Fruit fly (Drosophila melanogaster) whole organism, embryonic: Measurements from ENCODE around the gene CG11912.

Source experiments
- CG10267 ChIP-seq: fragments of 200-800 bp; sonication (Bioruptor generic); optimal IDR thresholded peaks from 2 replicates; lab custom pipeline; 2018; ENCODE audit warnings: missing biosample characterization, mild to moderate bottlenecking, missing genetic modification characterization, moderate library complexity
- CG11456 ChIP-seq: fragments of 200-800 bp; sonication (Bioruptor generic); IDR thresholded peaks from 3 replicates; pipeline ENCODE4 v1.3.6; 2022; ENCODE audit warnings: missing biosample characterization, missing genetic modification characterization
- CG12104 ChIP-seq: fragments of 200-800 bp; sonication (Bioruptor generic); optimal IDR thresholded peaks from 3 replicates; lab custom pipeline; 2016; ENCODE audit warnings: missing biosample characterization, missing genetic modification characterization
- CG13894 ChIP-seq: fragments of 200-800 bp; sonication (Bioruptor generic); optimal IDR thresholded peaks from 3 replicates; lab custom pipeline; 2018; ENCODE audit warnings: missing biosample characterization, mild to moderate bottlenecking, missing genetic modification characterization, moderate library complexity
- CG14860 ChIP-seq: fragments of 200-800 bp; sonication (Bioruptor generic); IDR thresholded peaks from 3 replicates; pipeline ENCODE4 v1.3.6; 2022; ENCODE audit warnings: missing biosample characterization, missing genetic modification characterization; ENCODE audit not compliant: partially characterized antibody
- CG17359 ChIP-seq: fragments of 200-800 bp; sonication (Bioruptor generic); optimal IDR thresholded peaks from 3 replicates; lab custom pipeline; 2018; ENCODE audit warnings: missing biosample characterization, mild to moderate bottlenecking, missing genetic modification characterization, moderate library complexity
- CG17385 ChIP-seq: fragments of 200-800 bp; sonication (Bioruptor generic); optimal IDR thresholded peaks from 3 replicates; lab custom pipeline; 2018; ENCODE audit warnings: missing biosample characterization, mild to moderate bottlenecking, missing genetic modification characterization
- CG18599 ChIP-seq: fragments of 200-800 bp; sonication (Bioruptor generic); optimal IDR thresholded peaks from 3 replicates; lab custom pipeline; 2017; ENCODE audit warnings: missing biosample characterization, missing genetic modification characterization, mild to moderate bottlenecking, moderate library complexity, missing genetic modification reagents
- CG18764 ChIP-seq: fragments of 200-800 bp; sonication (Bioruptor generic); optimal IDR thresholded peaks from 3 replicates; lab custom pipeline; 2016; ENCODE audit warnings: missing biosample characterization, missing genetic modification characterization
- CG2120 ChIP-seq: fragments of 200-800 bp; sonication (Bioruptor generic); optimal IDR thresholded peaks from 3 replicates; lab custom pipeline; 2016; ENCODE audit warnings: missing biosample characterization, missing genetic modification characterization
- CG31441 ChIP-seq: fragments of 200-800 bp; sonication (Bioruptor generic); IDR thresholded peaks from 2 replicates; pipeline ENCODE4 v1.3.6; 2022; ENCODE audit warnings: missing biosample characterization, missing genetic modification characterization
- CG3163 ChIP-seq: fragments of 200-800 bp; sonication (Bioruptor generic); optimal IDR thresholded peaks from 3 replicates; lab custom pipeline; 2016; ENCODE audit warnings: missing biosample characterization, missing genetic modification characterization
- CG3838 ChIP-seq: fragments of 200-800 bp; sonication (Bioruptor generic); optimal IDR thresholded peaks from 3 replicates; lab custom pipeline; 2016; ENCODE audit warnings: missing biosample characterization, missing genetic modification characterization
- CG4707 ChIP-seq: fragments of 200-800 bp; sonication (Bioruptor generic); optimal IDR thresholded peaks from 2 replicates; lab custom pipeline; 2018; ENCODE audit warnings: missing biosample characterization, mild to moderate bottlenecking, missing genetic modification characterization, moderate library complexity
- E2f1 ChIP-seq: fragments of 200-800 bp; sonication (Bioruptor generic); IDR thresholded peaks from 2 replicates; pipeline ENCODE4 v1.3.6; 2022; ENCODE audit warnings: missing biosample characterization, missing genetic modification characterization
- Elba2 ChIP-seq: fragments of 200-800 bp; sonication (Bioruptor generic); optimal IDR thresholded peaks from 3 replicates; lab custom pipeline; 2016; ENCODE audit warnings: missing biosample characterization, missing genetic modification characterization
- Fer2 ChIP-seq: fragments of 200-800 bp; sonication (Bioruptor generic); optimal IDR thresholded peaks from 2 replicates; lab custom pipeline; 2018; ENCODE audit warnings: missing biosample characterization, mild to moderate bottlenecking, missing genetic modification characterization, moderate library complexity
- Fer3 ChIP-seq: fragments of 200-800 bp; sonication (Bioruptor generic); optimal IDR thresholded peaks from 2 replicates; lab custom pipeline; 2018; ENCODE audit warnings: missing biosample characterization, mild to moderate bottlenecking, missing genetic modification characterization, moderate library complexity
- Hey ChIP-seq: fragments of 200-800 bp; sonication (Bioruptor generic); optimal IDR thresholded peaks from 3 replicates; lab custom pipeline; 2018; ENCODE audit warnings: missing biosample characterization, mild to moderate bottlenecking, missing genetic modification characterization
- Hsf ChIP-seq: fragments of 200-800 bp; sonication (Bioruptor generic); optimal IDR thresholded peaks from 3 replicates; lab custom pipeline; 2016; ENCODE audit warnings: missing biosample characterization, missing genetic modification characterization
- Meics ChIP-seq: fragments of 200-800 bp; sonication (Bioruptor generic); optimal IDR thresholded peaks from 2 replicates; lab custom pipeline; 2017; ENCODE audit warnings: missing biosample characterization, mild to moderate bottlenecking, missing genetic modification characterization
- Myb ChIP-seq: fragments of 200-800 bp; sonication (Bioruptor generic); optimal IDR thresholded peaks from 2 replicates; lab custom pipeline; 2016; ENCODE audit warnings: missing biosample characterization, missing genetic modification characterization
- Rfx ChIP-seq: fragments of 200-800 bp; sonication (Bioruptor generic); IDR thresholded peaks from 2 replicates; pipeline ENCODE4 v1.3.6; 2022; ENCODE audit warnings: missing biosample characterization, missing genetic modification characterization
- Xbp1 ChIP-seq: fragments of 200-800 bp; sonication (Bioruptor generic); optimal IDR thresholded peaks from 3 replicates; lab custom pipeline; 2016; ENCODE audit warnings: missing biosample characterization, mild to moderate bottlenecking, missing genetic modification characterization
- Xrp1 ChIP-seq: fragments of 200-800 bp; sonication (Bioruptor generic); IDR thresholded peaks from 2 replicates; pipeline ENCODE4 v1.3.6; 2022; ENCODE audit warnings: missing biosample characterization, missing genetic modification characterization
- crc ChIP-seq: fragments of 200-800 bp; sonication (Bioruptor generic); optimal IDR thresholded peaks from 2 replicates; lab custom pipeline; 2016; ENCODE audit warnings: missing biosample characterization, missing genetic modification characterization
- fd64A ChIP-seq: fragments of 200-800 bp; sonication (Bioruptor generic); optimal IDR thresholded peaks from 3 replicates; lab custom pipeline; 2018; ENCODE audit warnings: missing biosample characterization, mild to moderate bottlenecking, missing genetic modification characterization
- grau ChIP-seq: fragments of 200-800 bp; optimal IDR thresholded peaks from 3 replicates; lab custom pipeline; 2019; ENCODE audit warnings: missing biosample characterization, mild to moderate bottlenecking, missing genetic modification characterization, moderate library complexity
- gt ChIP-seq: fragments of 200-800 bp; sonication (Bioruptor generic); IDR thresholded peaks from 2 replicates; pipeline ENCODE4 v1.3.6; 2022; ENCODE audit warnings: missing biosample characterization, missing genetic modification characterization
- ind ChIP-seq: fragments of 200-800 bp; sonication (Bioruptor generic); optimal IDR thresholded peaks from 3 replicates; lab custom pipeline; 2016; ENCODE audit warnings: missing biosample characterization, missing genetic modification characterization
- lilli ChIP-seq: fragments of 200-800 bp; sonication (Bioruptor generic); optimal IDR thresholded peaks from 3 replicates; lab custom pipeline; 2016; ENCODE audit warnings: missing biosample characterization, missing genetic modification characterization
- mam ChIP-seq: fragments of 200-800 bp; sonication (Bioruptor generic); optimal IDR thresholded peaks from 3 replicates; lab custom pipeline; 2016; ENCODE audit warnings: missing biosample characterization, missing genetic modification characterization
- pan ChIP-seq, 4 experiments: fragments of >200 bp in 3 of 4; fragments of 200-800 bp in 1 of 4; sonication (Bioruptor generic) in 1 of 4; optimal IDR thresholded peaks in 3 of 4; IDR thresholded peaks in 1 of 4; 2 replicates each; pipeline versions ENCODE4 v1.3.6 to Lab custom; 2017 to 2022; ENCODE audit warnings: missing biosample characterization in 2 of 4, missing genetic modification characterization in 2 of 4, mixed read lengths in 1 of 4
- ro ChIP-seq: fragments of 200-800 bp; sonication (Bioruptor generic); IDR thresholded peaks from 2 replicates; pipeline ENCODE4 v1.3.6; 2022; ENCODE audit warnings: missing biosample characterization, missing genetic modification characterization
- row ChIP-seq: fragments of 200-800 bp; sonication (Bioruptor generic); IDR thresholded peaks from 3 replicates; pipeline ENCODE4 v1.3.6; 2022; ENCODE audit warnings: missing biosample characterization, missing genetic modification characterization
- sens ChIP-seq: fragments of 200-800 bp; sonication (Bioruptor generic); peaks from one replicate; lab custom pipeline; 2016; ENCODE audit warnings: missing biosample characterization, missing genetic modification characterization
- seq ChIP-seq: fragments of 200-800 bp; sonication (Bioruptor generic); IDR thresholded peaks from 2 replicates; pipeline ENCODE4 v1.3.6; 2022; ENCODE audit warnings: missing biosample characterization, missing genetic modification characterization
- shn ChIP-seq: fragments of 200-800 bp; sonication (Bioruptor generic); optimal IDR thresholded peaks from 3 replicates; lab custom pipeline; 2016; ENCODE audit warnings: missing biosample characterization, missing genetic modification characterization
- tio ChIP-seq: fragments of 200-800 bp; sonication (Bioruptor generic); optimal IDR thresholded peaks from 2 replicates; lab custom pipeline; 2017; ENCODE audit warnings: missing biosample characterization, missing genetic modification characterization, inconsistent platforms
- tll ChIP-seq, 2 experiments: fragments of 200-800 bp in 1 of 2; fragments of >200 bp in 1 of 2; sonication (Bioruptor generic) in 1 of 2; optimal IDR thresholded peaks; 2 replicates each; lab custom pipeline; 2017 to 2019; ENCODE audit warnings: missing biosample characterization in 2 of 2, missing genetic modification characterization in 2 of 2, mild to moderate bottlenecking in 1 of 2, moderate library complexity in 1 of 2
- zfh2 ChIP-seq: fragments of 200-800 bp; sonication (Bioruptor generic); optimal IDR thresholded peaks from 2 replicates; lab custom pipeline; 2016; ENCODE audit warnings: missing biosample characterization, missing genetic modification characterization

The CG11912 gene

DNA sequence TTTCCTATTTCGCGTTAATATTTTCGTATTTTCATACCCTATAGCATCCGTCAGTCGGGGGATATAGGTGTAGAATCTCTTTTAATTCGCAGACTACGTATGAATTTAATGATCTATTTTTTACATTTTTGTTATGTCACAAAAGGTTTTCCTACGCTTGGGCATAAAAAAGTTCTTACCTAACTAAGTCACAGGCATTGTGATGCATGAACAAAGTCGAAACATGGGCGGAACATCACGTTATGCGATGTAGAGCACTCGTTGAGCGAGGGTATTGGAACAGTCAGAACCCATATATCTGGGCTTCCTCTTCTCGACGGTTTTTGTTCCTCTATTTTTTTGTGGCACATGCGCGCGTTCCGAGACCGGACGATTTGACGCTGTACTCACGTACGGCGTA is 9.9 kb downstream of the CG11912 start (continued):
- TF ChIP-seq Meics (GFP tag; lab: Kevin White, UChicago) (peak; percentile 19), tio (GFP tag; lab: Kevin White, UChicago) (peak; percentile 30), Fer2 (tag; lab: Kevin White, UChicago) (no peak), CG12104 (GFP tag; lab: Kevin White, UChicago) (no peak), CG13894 (tag; lab: Kevin White, UChicago) (peak; percentile 21), seq (GFP tag; lab: Robert Waterston, UW) (no peak), Hsf (GFP tag; lab: Kevin White, UChicago) (peak; percentile 4), crc (GFP tag; lab: Kevin White, UChicago) (no peak), CG14860 (GFP tag; lab: Robert Waterston, UW) (no peak), CG18599 (GFP tag; lab: Kevin White, UChicago) (peak; percentile 37), Rfx (GFP tag; lab: Robert Waterston, UW) (0 out of 2 replicates have a peak, but pooled peaks have one; percentile 47), CG18764 (GFP tag; lab: Kevin White, UChicago) (peak; percentile 9), gt (GFP tag; lab: Robert Waterston, UW) (no peak), Xrp1 (GFP tag; lab: Robert Waterston, UW) (0 out of 2 replicates have a peak, but pooled peaks have one; percentile 28), CG10267 (tag; lab: Kevin White, UChicago) (no peak), CG17359 (tag; lab: Kevin White, UChicago) (peak; percentile 12), CG2120 (GFP tag; lab: Kevin White, UChicago) (peak; percentile 40), CG17385 (GFP tag; lab: Kevin White, UChicago) (peak; percentile 28), Myb (GFP tag; lab: Kevin White, UChicago) (no peak), zfh2 (GFP tag; lab: Kevin White, UChicago) (peak; percentile 17), Xbp1 (peak; percentile 9), row (GFP tag; lab: Robert Waterston, UW) (peak; percentile 77), lilli (GFP tag; lab: Kevin White, UChicago) (peak; percentile 36), pan (optimal IDR thresholded peaks at IDR 0.05; lab: Kevin White, UChicago) (no peak), pan (GFP tag; optimal IDR thresholded peaks at IDR 0.05 in 1 of 2, IDR thresholded peaks at IDR 0.05 in 1 of 2) (no peak), mam (GFP tag; lab: Kevin White, UChicago) (peak; percentile 4), CG4707 (GFP tag; lab: Kevin White, UChicago) (no peak), Elba2 (no peak), ind (peak; percentile 13), E2f1 (GFP tag; lab: Robert Waterston, UW) (peak; percentile 10; the same call in 1 of the 2 replicates), Fer3 (tag; lab: Kevin White, UChicago) (no peak), CG3163 (GFP tag; lab: Kevin White, UChicago) (no peak), ro (GFP tag; lab: Robert Waterston, UW) (no peak), shn (peak; percentile 26), Hey (tag; lab: Kevin White, UChicago) (no peak), grau (tag; lab: Kevin White, UChicago) (peak; percentile 23), CG3838 (no peak), tll (GFP tag; optimal IDR thresholded peaks at IDR 0.05; lab: Kevin White, UChicago) (peak in 1 of 2 experiments; percentile 4), fd64A (GFP tag; lab: Kevin White, UChicago) (no peak), CG11456 (GFP tag; lab: Robert Waterston, UW) (0 out of 3 replicates have a peak, but pooled peaks have one; percentile 43), CG31441 (no peak), sens (GFP tag; lab: Kevin White, UChicago) (peak; percentile 62)
- TF ChIP-seq, all 482 proteins: peak for 57
